Worm (Caenorhabditis elegans) whole organism, L1 larva: Measurements from ENCODE around the gene T10B5.3.
"Not testable (repeated sequence)": the region's sequence is repeated elsewhere in the genome, so short reads cannot be mapped to it uniquely, and the experiment has no call there.

Source experiments
- C16A3.4 ChIP-seq: fragments of 150-350 bp; optimal IDR thresholded peaks from 2 replicates; lab custom pipeline; 2014; ENCODE audit warnings: missing biosample characterization, missing genetic modification characterization
- C34B4.2 ChIP-seq: sonication (generic microtip); optimal IDR thresholded peaks from 2 replicates; lab custom pipeline; 2017; ENCODE audit warnings: mild to moderate bottlenecking, missing genetic modification characterization, missing compliant biosample characterization
- blmp-1 ChIP-seq: fragments of 150-350 bp; optimal IDR thresholded peaks from 2 replicates; lab custom pipeline; 2014; ENCODE audit warnings: missing biosample characterization, missing genetic modification characterization
- ceh-63 ChIP-seq: fragments of 200-800 bp; sonication (Bioruptor generic); optimal IDR thresholded peaks from 2 replicates; lab custom pipeline; 2018; ENCODE audit warnings: mild to moderate bottlenecking, missing genetic modification characterization, missing compliant biosample characterization
- ceh-82 ChIP-seq, 3 experiments: fragments of 150-350 bp in 1 of 3; sonication (generic microtip) in 2 of 3; optimal IDR thresholded peaks; 2 replicates each; lab custom pipeline; 2014 to 2017; ENCODE audit warnings: missing biosample characterization in 3 of 3, missing genetic modification characterization in 3 of 3
- ces-1 ChIP-seq: fragments of 150-350 bp; optimal IDR thresholded peaks from 2 replicates; lab custom pipeline; 2014; ENCODE audit warnings: missing biosample characterization, missing genetic modification reagents, missing genetic modification characterization
- dpl-1 ChIP-seq, 3 experiments: fragments of 150-350 bp in 2 of 3; sonication (generic microtip) in 1 of 3; optimal IDR thresholded peaks; 2 replicates each; lab custom pipeline; 2014 to 2017; ENCODE audit warnings: missing biosample characterization in 3 of 3, missing genetic modification characterization in 3 of 3, missing genetic modification reagents in 3 of 3
- efl-1 ChIP-seq, 4 experiments: fragments of 150-350 bp; optimal IDR thresholded peaks in 3 of 4; peaks in 1 of 4; 1 replicate in 1 of 4; 2 replicates in 3 of 4; lab custom pipeline; 2014; ENCODE audit warnings: missing biosample characterization in 2 of 4, missing genetic modification characterization in 2 of 4, missing genetic modification reagents in 2 of 4
- egl-13 ChIP-seq: sonication (generic microtip); optimal IDR thresholded peaks from 2 replicates; lab custom pipeline; 2016; ENCODE audit warnings: missing genotype, missing genetic modification reagents, missing genetic modification characterization, missing compliant biosample characterization
- elt-2 ChIP-seq: sonication (generic microtip); optimal IDR thresholded peaks from 2 replicates; lab custom pipeline; 2016; ENCODE audit warnings: missing genetic modification characterization, mild to moderate bottlenecking, inconsistent platforms, missing compliant biosample characterization, missing genetic modification reagents
- elt-3 ChIP-seq, 6 experiments: fragments of 150-350 bp in 1 of 6; sonication (generic microtip); optimal IDR thresholded peaks; 2 replicates each; lab custom pipeline; 2017 to 2018; ENCODE audit warnings: missing biosample characterization in 6 of 6, missing genetic modification characterization in 6 of 6, inconsistent platforms in 1 of 6
- ets-5 ChIP-seq: fragments of 200-800 bp; sonication (Bioruptor generic); IDR thresholded peaks from 2 replicates; pipeline ENCODE4 v1.3.6; 2022; ENCODE audit warnings: missing genetic modification characterization, missing compliant biosample characterization
- fkh-4 ChIP-seq: sonication (generic microtip); optimal IDR thresholded peaks from 2 replicates; lab custom pipeline; 2016; ENCODE audit warnings: missing compliant biosample characterization, missing genetic modification characterization, borderline replicate concordance
- fos-1 ChIP-seq: fragments of 150-350 bp; optimal IDR thresholded peaks from 2 replicates; lab custom pipeline; 2014; ENCODE audit warnings: missing biosample characterization, missing genetic modification characterization
- irx-1 ChIP-seq: sonication (generic microtip); optimal IDR thresholded peaks from 2 replicates; lab custom pipeline; 2016; ENCODE audit warnings: missing genetic modification characterization, missing compliant biosample characterization
- isw-1 ChIP-seq: fragments of 200-800 bp; sonication (Bioruptor generic); IDR thresholded peaks from 2 replicates; pipeline ENCODE4 v1.3.6; 2022; ENCODE audit warnings: missing genetic modification characterization, missing compliant biosample characterization
- lin-15B ChIP-seq: fragments of 150-350 bp; sonication (generic microtip); optimal IDR thresholded peaks from 3 replicates; lab custom pipeline; 2014; ENCODE audit warnings: missing biosample characterization, missing genetic modification characterization
- lin-35 ChIP-seq, 2 experiments: fragments of 150-350 bp; optimal IDR thresholded peaks; 2 replicates each; lab custom pipeline; 2014; ENCODE audit warnings: missing biosample characterization in 2 of 2, missing genetic modification characterization in 2 of 2, missing genetic modification reagents in 2 of 2
- mdl-1 ChIP-seq, 2 experiments: fragments of 150-350 bp; optimal IDR thresholded peaks; 2 replicates each; lab custom pipeline; 2014 to 2017; ENCODE audit warnings: missing biosample characterization in 2 of 2, missing genetic modification characterization in 2 of 2, inconsistent platforms in 1 of 2
- nhr-20 ChIP-seq: sonication (generic microtip); optimal IDR thresholded peaks from 2 replicates; lab custom pipeline; 2016; ENCODE audit warnings: mild to moderate bottlenecking, missing genetic modification characterization, missing compliant biosample characterization
- nhr-71 ChIP-seq: sonication (generic microtip); optimal IDR thresholded peaks from 2 replicates; lab custom pipeline; 2016; ENCODE audit warnings: mild to moderate bottlenecking, missing genetic modification characterization, moderate library complexity, missing compliant biosample characterization
- pax-3 ChIP-seq: fragments of 200-800 bp; sonication (Bioruptor generic); optimal IDR thresholded peaks from 2 replicates; lab custom pipeline; 2018; ENCODE audit warnings: mild to moderate bottlenecking, missing genetic modification characterization, moderate library complexity, missing compliant biosample characterization
- tlp-1 ChIP-seq: fragments of 150-350 bp; optimal IDR thresholded peaks from 2 replicates; lab custom pipeline; 2014; ENCODE audit warnings: missing biosample characterization, missing genetic modification characterization
- unc-62 ChIP-seq: fragments of 150-350 bp; optimal IDR thresholded peaks from 2 replicates; lab custom pipeline; 2014; ENCODE audit warnings: missing biosample characterization, missing genetic modification reagents, missing genetic modification characterization
- unc-86 ChIP-seq: sonication (generic microtip); optimal IDR thresholded peaks from 2 replicates; lab custom pipeline; 2016; ENCODE audit warnings: missing genetic modification characterization, missing compliant biosample characterization

T10B5.3 gene

ce11 chrV:1820749-1821148 is 48.8 kb downstream of the T10B5.3 start:
- TF ChIP-seq fkh-4 (tag; lab: Kevin White, UChicago) = no peak
- peak in 1 of 2 experiments; percentile 2 for TF ChIP-seq efl-1 (optimal IDR thresholded peaks at IDR 0.05; lab: Kevin White, UChicago)
- peak; percentile 35 to 94 for TF ChIP-seq efl-1 (GFP tag; optimal IDR thresholded peaks at IDR 0.05 in 1 of 2; lab: Kevin White, UChicago)
- TF ChIP-seq ets-5 = no peak
- TF ChIP-seq ceh-82 (tag; optimal IDR thresholded peaks at IDR 0.05; lab: Kevin White, UChicago) = no peak
- TF ChIP-seq unc-62 (GFP tag; lab: Kevin White, UChicago) = no peak
- TF ChIP-seq ces-1 = no peak
- no peak for TF ChIP-seq pax-3
- peak in 1 of 3 experiments; percentile 2 for TF ChIP-seq dpl-1 (GFP tag; optimal IDR thresholded peaks at IDR 0.05; lab: Kevin White, UChicago)
- no peak for TF ChIP-seq C34B4.2 (tag; lab: Kevin White, UChicago)
- no peak for TF ChIP-seq nhr-20
- peak in 1 of 2 experiments; percentile 1 for TF ChIP-seq lin-35 (GFP tag; optimal IDR thresholded peaks at IDR 0.05; lab: Kevin White, UChicago)
- no peak for TF ChIP-seq tlp-1 (tag; lab: Kevin White, UChicago)
- TF ChIP-seq nhr-71 = no peak
- TF ChIP-seq fos-1 (tag; lab: Kevin White, UChicago) = no peak
- TF ChIP-seq blmp-1 (tag; lab: Kevin White, UChicago) = no peak
- no peak for TF ChIP-seq elt-3 (tag; optimal IDR thresholded peaks at IDR 0.05; lab: Kevin White, UChicago)
- TF ChIP-seq ceh-63 = no peak
- TF ChIP-seq, all 84 proteins: peak for 3

ce11 chrV:1820016-1820415 is 49.6 kb downstream of the T10B5.3 start:
- TF ChIP-seq mdl-1 (tag; optimal IDR thresholded peaks at IDR 0.05; lab: Kevin White, UChicago) = no peak
- no peak for TF ChIP-seq blmp-1 (tag; lab: Kevin White, UChicago)
- TF ChIP-seq unc-86 (tag; lab: Kevin White, UChicago) = no peak
- TF ChIP-seq C16A3.4 = no peak
- no peak for TF ChIP-seq isw-1 (GFP tag; lab: Robert Waterston, UW)
- no peak for TF ChIP-seq elt-2 (tag; lab: Kevin White, UChicago)
- TF ChIP-seq irx-1 (tag; lab: Kevin White, UChicago) = no peak
- no peak for TF ChIP-seq unc-62 (GFP tag; lab: Kevin White, UChicago)

- TF ChIP-seq egl-13; lin-15B (tag; lab: Kevin White, UChicago); dpl-1 (GFP tag; optimal IDR thresholded peaks at IDR 0.05; lab: Kevin White, UChicago): not testable (repeated sequence)
Observed at ce11 chrV:1814784-1815183, 54.8 kb downstream of the T10B5.3 start, which contains the start of gene Y46H3A.5. TSS of gene Y46H3A.5 (minus strand) at chrV:1814884.
